Worm (Caenorhabditis elegans) whole organism, young adult: ENCODE data around the gene R04B5.1.

ENCODE experiments used
- B0035.1 ChIP-seq: sonication (generic microtip); optimal IDR thresholded peaks from 2 replicates; lab custom pipeline; 2016; ENCODE audit warnings: missing genetic modification characterization, mild to moderate bottlenecking, missing compliant biosample characterization, missing genotype, missing genetic modification reagents
- C06A6.2 ChIP-seq: fragments of 200-800 bp; sonication (Bioruptor generic); conservative IDR thresholded peaks from 2 replicates; pipeline ENCODE4 v1.3.6; 2022; ENCODE audit warnings: missing genetic modification characterization, missing compliant biosample characterization
- F37B4.10 ChIP-seq: fragments of 200-800 bp; sonication (Bioruptor generic); IDR thresholded peaks from 2 replicates; pipeline ENCODE4 v1.3.6; 2022; ENCODE audit warnings: missing genetic modification characterization, missing compliant biosample characterization
- F39B2.1 ChIP-seq: fragments of 200-800 bp; sonication (Bioruptor generic); IDR thresholded peaks from 2 replicates; pipeline ENCODE4 v1.3.6; 2022; ENCODE audit warnings: missing genetic modification reagents, missing genetic modification characterization, missing compliant biosample characterization
- F55B11.4 ChIP-seq: sonication (generic microtip); optimal IDR thresholded peaks from 2 replicates; lab custom pipeline; 2016; ENCODE audit warnings: missing compliant biosample characterization, missing genetic modification characterization, borderline replicate concordance; ENCODE audit not compliant: insufficient read depth
- K12H6.12 ChIP-seq: fragments of 200-800 bp; sonication (Bioruptor generic); optimal IDR thresholded peaks from 2 replicates; lab custom pipeline; 2018; ENCODE audit warnings: mild to moderate bottlenecking, missing genetic modification characterization, missing compliant biosample characterization
- T26A5.8 ChIP-seq: sonication (generic microtip); optimal IDR thresholded peaks from 2 replicates; lab custom pipeline; 2016; ENCODE audit warnings: missing genetic modification characterization, missing compliant biosample characterization
- Y79H2A.3 ChIP-seq: fragments of 200-800 bp; sonication (Bioruptor generic); conservative IDR thresholded peaks from 2 replicates; pipeline ENCODE4 v1.3.6; 2022; ENCODE audit warnings: missing genetic modification reagents, missing genetic modification characterization, missing compliant biosample characterization
- Y95B8A.8 ChIP-seq: fragments of 200-800 bp; sonication (Bioruptor generic); IDR thresholded peaks from 2 replicates; pipeline ENCODE4 v1.3.6; 2022; ENCODE audit warnings: missing genetic modification reagents, missing genetic modification characterization, missing compliant biosample characterization
- ama-1 ChIP-seq, 3 experiments: fragments of 150-350 bp in 1 of 3; sonication (generic microtip) in 2 of 3; optimal IDR thresholded peaks; 2 replicates each; lab custom pipeline; 2014 to 2018; ENCODE audit warnings: missing biosample characterization in 2 of 3, missing genetic modification characterization in 2 of 3, missing genetic modification reagents in 2 of 3
- attf-5 ChIP-seq: fragments of 200-800 bp; sonication (Bioruptor generic); optimal IDR thresholded peaks from 2 replicates; lab custom pipeline; 2018; ENCODE audit warnings: mild to moderate bottlenecking, missing genetic modification characterization, missing compliant biosample characterization
- bed-1 ChIP-seq: fragments of 200-800 bp; sonication (Bioruptor generic); IDR thresholded peaks from 2 replicates; pipeline ENCODE4 v1.3.6; 2022; ENCODE audit warnings: missing genetic modification reagents, missing genetic modification characterization, missing compliant biosample characterization
- cebp-1 ChIP-seq, 2 experiments: fragments of 200-800 bp in 1 of 2; sonication (Bioruptor generic) in 1 of 2; sonication (generic microtip) in 1 of 2; IDR thresholded peaks in 1 of 2; optimal IDR thresholded peaks in 1 of 2; 2 replicates each; pipeline versions ENCODE4 v1.3.6 to Lab custom; 2017 to 2022; ENCODE audit warnings: missing compliant biosample characterization in 2 of 2, missing genetic modification characterization in 2 of 2, mild to moderate bottlenecking in 1 of 2, missing genetic modification reagents in 1 of 2, moderate library complexity in 1 of 2
- cebp-2 ChIP-seq: fragments of 200-800 bp; sonication (Bioruptor generic); IDR thresholded peaks from 2 replicates; pipeline ENCODE4 v1.3.6; 2022; ENCODE audit warnings: missing genetic modification characterization, missing compliant biosample characterization
- ceh-27 ChIP-seq: fragments of 200-800 bp; sonication (Bioruptor generic); optimal IDR thresholded peaks from 2 replicates; lab custom pipeline; 2018; ENCODE audit warnings: mild to moderate bottlenecking, missing genetic modification characterization, moderate library complexity, missing compliant biosample characterization
- dox-1 ChIP-seq: fragments of 200-800 bp; sonication (Bioruptor generic); IDR thresholded peaks from 2 replicates; pipeline ENCODE4 v1.3.6; 2022; ENCODE audit warnings: missing genetic modification reagents, missing genetic modification characterization, missing compliant biosample characterization
- dpl-1 ChIP-seq: fragments of 150-350 bp; optimal IDR thresholded peaks from 2 replicates; lab custom pipeline; 2014; ENCODE audit warnings: missing biosample characterization, missing genetic modification reagents, missing genetic modification characterization
- egrh-3 ChIP-seq: fragments of 200-800 bp; sonication (Bioruptor generic); IDR thresholded peaks from 2 replicates; pipeline ENCODE4 v1.3.6; 2022; ENCODE audit warnings: missing genetic modification reagents, missing genetic modification characterization, missing compliant biosample characterization
- hlh-26 ChIP-seq: fragments of 200-800 bp; sonication (Bioruptor generic); conservative IDR thresholded peaks from 2 replicates; pipeline ENCODE4 v1.3.6; 2022; ENCODE audit warnings: missing genetic modification reagents, missing genetic modification characterization, missing compliant biosample characterization
- hmg-1.2 ChIP-seq: fragments of 200-800 bp; sonication (Bioruptor generic); IDR thresholded peaks from 2 replicates; pipeline ENCODE4 v1.3.6; 2022; ENCODE audit warnings: missing genetic modification reagents, missing genetic modification characterization, missing compliant biosample characterization
- hmg-20 ChIP-seq: fragments of 200-800 bp; sonication (Bioruptor generic); IDR thresholded peaks from 2 replicates; pipeline ENCODE4 v1.3.6; 2022; ENCODE audit warnings: missing genetic modification reagents, missing genetic modification characterization, missing compliant biosample characterization
- hrde-1 ChIP-seq: sonication (generic microtip); optimal IDR thresholded peaks from 2 replicates; lab custom pipeline; 2016; ENCODE audit warnings: missing genetic modification characterization, mild to moderate bottlenecking, missing compliant biosample characterization, moderate library complexity, missing genotype, missing genetic modification reagents, borderline replicate concordance
- let-526 ChIP-seq: fragments of 200-800 bp; sonication (Bioruptor generic); IDR thresholded peaks from 2 replicates; pipeline ENCODE4 v1.3.6; 2022; ENCODE audit warnings: missing genetic modification reagents, missing genetic modification characterization, missing compliant biosample characterization
- lin-26 ChIP-seq: fragments of 200-800 bp; sonication (Bioruptor generic); IDR thresholded peaks from 2 replicates; pipeline ENCODE4 v1.3.6; 2022; ENCODE audit warnings: missing genetic modification reagents, missing genetic modification characterization, missing compliant biosample characterization
- lin-40 ChIP-seq: sonication (generic microtip); optimal IDR thresholded peaks from 2 replicates; lab custom pipeline; 2016; ENCODE audit warnings: missing genetic modification characterization, mild to moderate bottlenecking, missing compliant biosample characterization, missing genotype, missing genetic modification reagents
- lin-54 ChIP-seq: fragments of 200-800 bp; sonication (Bioruptor generic); optimal IDR thresholded peaks from 2 replicates; lab custom pipeline; 2018; ENCODE audit warnings: mild to moderate bottlenecking, missing genetic modification characterization, missing compliant biosample characterization
- mcd-1 ChIP-seq: fragments of 200-800 bp; sonication (Bioruptor generic); IDR thresholded peaks from 2 replicates; pipeline ENCODE4 v1.3.6; 2022; ENCODE audit warnings: missing genetic modification reagents, missing genetic modification characterization, missing compliant biosample characterization
- mel-28 ChIP-seq: sonication (generic microtip); optimal IDR thresholded peaks from 2 replicates; lab custom pipeline; 2016; ENCODE audit warnings: borderline replicate concordance, mild to moderate bottlenecking, missing genetic modification characterization, missing compliant biosample characterization
- mes-4 ChIP-seq: sonication (generic microtip); optimal IDR thresholded peaks from 2 replicates; lab custom pipeline; 2016; ENCODE audit warnings: missing genotype, missing genetic modification characterization, missing compliant biosample characterization
- mxl-1 ChIP-seq: sonication (generic microtip); optimal IDR thresholded peaks from 2 replicates; lab custom pipeline; 2016; ENCODE audit warnings: missing genetic modification characterization, missing compliant biosample characterization
- nfya-1 ChIP-seq: sonication (generic microtip); optimal IDR thresholded peaks from 2 replicates; lab custom pipeline; 2017; ENCODE audit warnings: antibody characterized with exemption, missing compliant biosample characterization, missing genetic modification characterization, borderline replicate concordance; ENCODE audit not compliant: insufficient read depth
- nhr-120 ChIP-seq: fragments of 200-800 bp; sonication (Bioruptor generic); IDR thresholded peaks from 2 replicates; pipeline ENCODE4 v1.3.6; 2022; ENCODE audit warnings: missing genetic modification characterization, missing compliant biosample characterization
- nhr-179 ChIP-seq: sonication (generic microtip); optimal IDR thresholded peaks from 2 replicates; lab custom pipeline; 2016; ENCODE audit warnings: mild to moderate bottlenecking, missing genetic modification characterization, missing compliant biosample characterization
- nhr-27 ChIP-seq: fragments of 200-800 bp; sonication (Bioruptor generic); optimal IDR thresholded peaks from 2 replicates; lab custom pipeline; 2018; ENCODE audit warnings: mild to moderate bottlenecking, missing genetic modification characterization, moderate library complexity, missing compliant biosample characterization
- nhr-90 ChIP-seq: sonication (generic microtip); optimal IDR thresholded peaks from 2 replicates; lab custom pipeline; 2016; ENCODE audit warnings: missing genotype, mild to moderate bottlenecking, missing genetic modification characterization, missing compliant biosample characterization
- pbrm-1 ChIP-seq: fragments of 200-800 bp; sonication (Bioruptor generic); IDR thresholded peaks from 2 replicates; pipeline ENCODE4 v1.3.6; 2022; ENCODE audit warnings: missing genetic modification reagents, missing genetic modification characterization, missing compliant biosample characterization
- rpc-1 ChIP-seq, 2 experiments: fragments of 150-350 bp in 1 of 2; sonication (generic microtip) in 1 of 2; optimal IDR thresholded peaks; 2 replicates each; lab custom pipeline; 2014 to 2018; ENCODE audit warnings: missing biosample characterization in 1 of 2, missing genetic modification characterization in 1 of 2, missing genetic modification reagents in 1 of 2, missing genotype in 1 of 2
- sea-2 ChIP-seq: fragments of 200-800 bp; sonication (Bioruptor generic); IDR thresholded peaks from 2 replicates; pipeline ENCODE4 v1.3.6; 2022; ENCODE audit warnings: missing genetic modification characterization, missing compliant biosample characterization
- snpc-3.4 ChIP-seq: sonication (generic microtip); optimal IDR thresholded peaks from 2 replicates; lab custom pipeline; 2017; ENCODE audit warnings: missing genetic modification characterization, mild to moderate bottlenecking, missing compliant biosample characterization, antibody characterized with exemption, moderate library complexity, missing genotype, missing genetic modification reagents
- somi-1 ChIP-seq: fragments of 200-800 bp; sonication (Bioruptor generic); optimal IDR thresholded peaks from 2 replicates; lab custom pipeline; 2018; ENCODE audit warnings: mild to moderate bottlenecking, missing genetic modification characterization, missing compliant biosample characterization
- tbp1 ChIP-seq: fragments of 200-800 bp; sonication (Bioruptor generic); optimal IDR thresholded peaks from 2 replicates; lab custom pipeline; 2018; ENCODE audit warnings: mild to moderate bottlenecking, missing genetic modification characterization, missing compliant biosample characterization
- tlf-1 ChIP-seq: fragments of 200-800 bp; sonication (Bioruptor generic); optimal IDR thresholded peaks from 2 replicates; lab custom pipeline; 2018; ENCODE audit warnings: mild to moderate bottlenecking, missing genetic modification characterization, missing compliant biosample characterization
- unc-62 ChIP-seq: fragments of 150-350 bp; optimal IDR thresholded peaks from 2 replicates; lab custom pipeline; 2014; ENCODE audit warnings: missing biosample characterization, missing genetic modification reagents, missing genetic modification characterization
- xnd-1 ChIP-seq: sonication (generic microtip); optimal IDR thresholded peaks from 2 replicates; lab custom pipeline; 2016; ENCODE audit warnings: missing genotype, missing genetic modification reagents, missing genetic modification characterization, missing compliant biosample characterization

Gene R04B5.1

ce11 chrV:10043234-10043796 lies 34.8 kb downstream of the R04B5.1 start, which contains the start of gene T06E8.8 (continued):
- no peak for TF ChIP-seq hlh-26 (GFP tag; lab: Robert Waterston, UW)
- peak; percentile 25 for TF ChIP-seq ceh-27 (GFP tag; lab: Kevin White, UChicago)
- peak; percentile 41; the same call in 1 of the 2 replicates for TF ChIP-seq hmg-1.2 (GFP tag; lab: Robert Waterston, UW)
- TF ChIP-seq tbp1 (GFP tag; lab: Kevin White, UChicago): peak; percentile 24
- no peak for TF ChIP-seq ama-1 (optimal IDR thresholded peaks at IDR 0.05; lab: Kevin White, UChicago)
- no peak for TF ChIP-seq ama-1 (GFP tag; optimal IDR thresholded peaks at IDR 0.05; lab: Kevin White, UChicago)
- TF ChIP-seq somi-1: peak; percentile 75
- no peak for TF ChIP-seq let-526 (GFP tag; lab: Robert Waterston, UW)
- TF ChIP-seq mes-4 (tag; lab: Kevin White, UChicago): no peak

DNA sequence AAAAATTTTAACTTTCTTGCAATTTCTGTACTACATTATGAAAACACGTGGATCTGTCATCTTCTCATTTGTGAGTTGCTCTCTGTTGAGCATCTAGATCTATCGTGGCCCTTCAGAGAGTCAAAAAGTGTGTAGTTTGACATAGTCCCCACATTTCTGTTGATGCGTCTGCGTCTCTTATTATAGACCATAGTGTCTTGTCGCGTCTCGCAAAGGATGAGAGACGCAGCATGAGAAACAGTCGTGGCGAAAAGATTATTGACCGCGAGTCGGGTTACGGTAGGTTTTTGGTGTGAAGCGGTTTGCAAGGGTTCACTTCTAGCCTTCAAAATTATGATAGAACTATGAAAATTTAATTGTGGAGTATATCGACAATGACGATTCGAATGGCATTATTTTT lies 35.9 kb downstream of the R04B5.1 start:
- TF ChIP-seq T26A5.8 (tag; lab: Kevin White, UChicago) (no peak), Y79H2A.3 (no peak), rpc-1 (optimal IDR thresholded peaks at IDR 0.05; lab: Kevin White, UChicago) (no peak), rpc-1 (tag; optimal IDR thresholded peaks at IDR 0.05; lab: Kevin White, UChicago) (no peak), unc-62 (peak; percentile 6), bed-1 (GFP tag; lab: Robert Waterston, UW) (no peak), egrh-3 (GFP tag; lab: Robert Waterston, UW) (no peak), snpc-3.4 (tag; lab: Kevin White, UChicago) (no peak), ama-1 (optimal IDR thresholded peaks at IDR 0.05; lab: Kevin White, UChicago) (no peak), ama-1 (GFP tag; optimal IDR thresholded peaks at IDR 0.05; lab: Kevin White, UChicago) (no peak), dpl-1 (GFP tag; lab: Kevin White, UChicago) (no peak), cebp-1 (GFP tag; IDR thresholded peaks at IDR 0.05; lab: Robert Waterston, UW) (no peak), cebp-1 (tag; optimal IDR thresholded peaks at IDR 0.05; lab: Kevin White, UChicago) (peak; percentile 50), mel-28 (tag; lab: Kevin White, UChicago) (no peak), mcd-1 (GFP tag; lab: Robert Waterston, UW) (peak; percentile 35; the same call in 1 of the 2 replicates), Y95B8A.8 (GFP tag; lab: Robert Waterston, UW) (no peak), F37B4.10 (GFP tag; lab: Robert Waterston, UW) (no peak), nhr-120 (GFP tag; lab: Robert Waterston, UW) (no peak), lin-40 (tag; lab: Kevin White, UChicago) (no peak), xnd-1 (no peak), nhr-27 (tag; lab: Kevin White, UChicago) (no peak), lin-26 (GFP tag; lab: Robert Waterston, UW) (no peak), dox-1 (GFP tag; lab: Robert Waterston, UW) (peak; percentile 36; the same call in 1 of the 2 replicates), cebp-2 (GFP tag; lab: Robert Waterston, UW) (no peak), attf-5 (GFP tag; lab: Kevin White, UChicago) (no peak), B0035.1 (no peak), nhr-90 (no peak), hmg-20 (no peak), pbrm-1 (GFP tag; lab: Robert Waterston, UW) (peak; percentile 55), tbp1 (GFP tag; lab: Kevin White, UChicago) (peak; percentile 21), F39B2.1 (GFP tag; lab: Robert Waterston, UW) (no peak), K12H6.12 (peak; percentile 53), lin-54 (GFP tag; lab: Kevin White, UChicago) (peak; percentile 5), nfya-1 (tag; lab: Kevin White, UChicago) (no peak), nhr-179 (tag; lab: Kevin White, UChicago) (no peak), hmg-1.2 (GFP tag; lab: Robert Waterston, UW) (peak; percentile 94), F55B11.4 (no peak), C06A6.2 (GFP tag; lab: Robert Waterston, UW) (0 out of 2 replicates have a peak, but pooled peaks have one; percentile 20), sea-2 (GFP tag; lab: Robert Waterston, UW) (no peak), tlf-1 (GFP tag; lab: Kevin White, UChicago) (no peak), mxl-1 (tag; lab: Kevin White, UChicago) (no peak), hrde-1 (no peak)
